Fruit fly (Drosophila melanogaster) whole organism, embryonic: Measurements from ENCODE around the gene Blos4.

Experiments used
- CG11247 ChIP-seq: fragments of 200-800 bp; sonication (Bioruptor generic); IDR thresholded peaks from 2 replicates; pipeline ENCODE4 v1.3.6; 2022; ENCODE audit warnings: missing biosample characterization, missing genetic modification characterization
- CG11398 ChIP-seq: fragments of 200-800 bp; sonication (Bioruptor generic); optimal IDR thresholded peaks from 2 replicates; lab custom pipeline; 2016; ENCODE audit warnings: missing biosample characterization, missing genetic modification characterization
- CG12659 ChIP-seq: fragments of 200-800 bp; sonication (Bioruptor generic); optimal IDR thresholded peaks from 3 replicates; lab custom pipeline; 2017; ENCODE audit warnings: mild to moderate bottlenecking, missing biosample characterization, missing genetic modification reagents, missing genetic modification characterization
- CG12769 ChIP-seq: fragments of 200-800 bp; sonication (Bioruptor generic); optimal IDR thresholded peaks from 2 replicates; lab custom pipeline; 2019; ENCODE audit warnings: missing biosample characterization, mild to moderate bottlenecking, missing genetic modification characterization, moderate library complexity
- CG14710 ChIP-seq: fragments of 200-800 bp; sonication (Bioruptor generic); optimal IDR thresholded peaks from 3 replicates; lab custom pipeline; 2019; ENCODE audit warnings: missing biosample characterization, mild to moderate bottlenecking, missing genetic modification characterization, moderate library complexity
- CG15011 ChIP-seq: fragments of 200-800 bp; sonication (Bioruptor generic); optimal IDR thresholded peaks from 3 replicates; lab custom pipeline; 2018; ENCODE audit warnings: missing biosample characterization, mild to moderate bottlenecking, missing genetic modification characterization
- CG15514 ChIP-seq: fragments of 200-800 bp; sonication (Bioruptor generic); optimal IDR thresholded peaks from 3 replicates; lab custom pipeline; 2017; ENCODE audit warnings: missing biosample characterization, missing genetic modification characterization, mild to moderate bottlenecking, moderate library complexity, missing genetic modification reagents
- CG17385 ChIP-seq: fragments of 200-800 bp; sonication (Bioruptor generic); optimal IDR thresholded peaks from 3 replicates; lab custom pipeline; 2018; ENCODE audit warnings: missing biosample characterization, mild to moderate bottlenecking, missing genetic modification characterization
- CG1792 ChIP-seq: fragments of 200-800 bp; sonication (Bioruptor generic); optimal IDR thresholded peaks from 2 replicates; lab custom pipeline; 2016; ENCODE audit warnings: missing biosample characterization, missing genetic modification characterization
- CG34224 ChIP-seq: fragments of 200-800 bp; sonication (Bioruptor generic); IDR thresholded peaks from 3 replicates; pipeline ENCODE4 v1.3.6; 2022; ENCODE audit warnings: missing biosample characterization, missing genetic modification characterization; ENCODE audit not compliant: partially characterized antibody
- CG4404 ChIP-seq: fragments of 200-800 bp; sonication (Bioruptor generic); IDR thresholded peaks from 2 replicates; pipeline ENCODE4 v1.3.6; 2022; ENCODE audit warnings: missing biosample characterization, missing genetic modification characterization
- CG4730 ChIP-seq: fragments of 200-800 bp; sonication (Bioruptor generic); IDR thresholded peaks from 2 replicates; pipeline ENCODE4 v1.3.6; 2022; ENCODE audit warnings: missing biosample characterization, missing genetic modification characterization
- CG5180 ChIP-seq: fragments of 200-800 bp; sonication (Bioruptor generic); optimal IDR thresholded peaks from 3 replicates; lab custom pipeline; 2017; ENCODE audit warnings: missing biosample characterization, missing genetic modification characterization, mild to moderate bottlenecking, moderate library complexity, missing genetic modification reagents
- CG5953 ChIP-seq: fragments of 200-800 bp; sonication (Bioruptor generic); IDR thresholded peaks from 2 replicates; pipeline ENCODE4 v1.3.6; 2022; ENCODE audit warnings: missing biosample characterization, missing genetic modification characterization
- CG6791 ChIP-seq: fragments of 200-800 bp; sonication (Bioruptor generic); IDR thresholded peaks from 3 replicates; pipeline ENCODE4 v1.3.6; 2022; ENCODE audit warnings: missing biosample characterization, missing genetic modification characterization; ENCODE audit not compliant: partially characterized antibody
- CG8089 ChIP-seq: fragments of 200-800 bp; sonication (Bioruptor generic); optimal IDR thresholded peaks from 3 replicates; lab custom pipeline; 2016; ENCODE audit warnings: missing biosample characterization, missing genetic modification characterization
- CG8944 ChIP-seq: fragments of 200-800 bp; sonication (Bioruptor generic); optimal IDR thresholded peaks from 3 replicates; lab custom pipeline; 2016; ENCODE audit warnings: missing biosample characterization, missing genetic modification characterization
- CG9797 ChIP-seq: fragments of 200-800 bp; sonication (Bioruptor generic); optimal IDR thresholded peaks from 3 replicates; lab custom pipeline; 2018; ENCODE audit warnings: missing biosample characterization, mild to moderate bottlenecking, missing genetic modification characterization
- Dll ChIP-seq: fragments of 200-800 bp; sonication (Bioruptor generic); IDR thresholded peaks from 4 replicates; pipeline ENCODE4 v1.3.6; 2022; ENCODE audit warnings: missing biosample characterization, missing genetic modification characterization; ENCODE audit not compliant: partially characterized antibody
- ERR ChIP-seq: fragments of 200-800 bp; sonication (Bioruptor generic); optimal IDR thresholded peaks from 2 replicates; lab custom pipeline; 2016; ENCODE audit warnings: missing biosample characterization, missing genetic modification characterization
- Fer1 ChIP-seq: fragments of 200-800 bp; sonication (Bioruptor generic); optimal IDR thresholded peaks from 2 replicates; lab custom pipeline; 2017; ENCODE audit warnings: missing biosample characterization, mild to moderate bottlenecking, missing genetic modification characterization
- Fer2 ChIP-seq: fragments of 200-800 bp; sonication (Bioruptor generic); optimal IDR thresholded peaks from 2 replicates; lab custom pipeline; 2018; ENCODE audit warnings: missing biosample characterization, mild to moderate bottlenecking, missing genetic modification characterization, moderate library complexity
- H2.0 ChIP-seq: fragments of 200-800 bp; sonication (Bioruptor generic); IDR thresholded peaks from 2 replicates; pipeline ENCODE4 v1.3.6; 2022; ENCODE audit warnings: missing biosample characterization, missing genetic modification characterization
- HHEX ChIP-seq: fragments of 200-800 bp; sonication (Bioruptor generic); optimal IDR thresholded peaks from 3 replicates; lab custom pipeline; 2017; ENCODE audit warnings: missing biosample characterization, mild to moderate bottlenecking, missing genetic modification characterization, missing genetic modification reagents
- Hr51 ChIP-seq, 2 experiments: fragments of 200-800 bp; sonication (Bioruptor generic); optimal IDR thresholded peaks; 2 replicates in 1 of 2; 3 replicates in 1 of 2; lab custom pipeline; 2016 to 2018; ENCODE audit warnings: missing biosample characterization in 2 of 2, missing genetic modification characterization in 2 of 2, mild to moderate bottlenecking in 1 of 2, moderate library complexity in 1 of 2
- MTF-1 ChIP-seq: fragments of 200-800 bp; sonication (Bioruptor generic); optimal IDR thresholded peaks from 2 replicates; lab custom pipeline; 2018; ENCODE audit warnings: missing biosample characterization, mild to moderate bottlenecking, missing genetic modification characterization, borderline replicate concordance
- NFAT ChIP-seq: fragments of 200-800 bp; sonication (Bioruptor generic); IDR thresholded peaks from 2 replicates; pipeline ENCODE4 v1.3.6; 2022; ENCODE audit warnings: missing biosample characterization, missing genetic modification characterization
- Scr ChIP-seq: fragments of 200-800 bp; sonication (Bioruptor generic); IDR thresholded peaks from 2 replicates; pipeline ENCODE4 v1.3.6; 2022; ENCODE audit warnings: missing biosample characterization, missing genetic modification characterization; ENCODE audit not compliant: partially characterized antibody
- Sry-δ ChIP-seq: fragments of 200-800 bp; sonication (Bioruptor generic); optimal IDR thresholded peaks from 2 replicates; lab custom pipeline; 2016; ENCODE audit warnings: missing biosample characterization, missing genetic modification characterization
- ato ChIP-seq: fragments of 200-800 bp; sonication (Bioruptor generic); IDR thresholded peaks from 2 replicates; pipeline ENCODE4 v1.3.6; 2022; ENCODE audit warnings: missing biosample characterization, missing genetic modification characterization; ENCODE audit not compliant: partially characterized antibody
- bigmax ChIP-seq: fragments of 200-800 bp; sonication (Bioruptor generic); optimal IDR thresholded peaks from 2 replicates; lab custom pipeline; 2018; ENCODE audit warnings: missing biosample characterization, mild to moderate bottlenecking, missing genetic modification characterization
- bowl ChIP-seq: fragments of 200-800 bp; sonication (Bioruptor generic); IDR thresholded peaks from 2 replicates; pipeline ENCODE4 v1.3.6; 2022; ENCODE audit warnings: missing biosample characterization, missing genetic modification characterization
- crp ChIP-seq, 2 experiments: fragments of 200-800 bp; sonication (Bioruptor generic); optimal IDR thresholded peaks; 2 replicates in 1 of 2; 3 replicates in 1 of 2; lab custom pipeline; 2017; ENCODE audit warnings: missing biosample characterization in 2 of 2, missing genetic modification characterization in 2 of 2, mild to moderate bottlenecking in 1 of 2, moderate library complexity in 1 of 2
- dm ChIP-seq: fragments of 200-800 bp; sonication (Bioruptor generic); optimal IDR thresholded peaks from 3 replicates; lab custom pipeline; 2016; ENCODE audit warnings: missing biosample characterization, missing genetic modification characterization
- dysf ChIP-seq: fragments of 200-800 bp; sonication (Bioruptor generic); IDR thresholded peaks from 3 replicates; pipeline ENCODE4 v1.3.6; 2022; ENCODE audit warnings: missing biosample characterization, missing genetic modification characterization
- eyg ChIP-seq: fragments of 200-800 bp; sonication (Bioruptor generic); optimal IDR thresholded peaks from 3 replicates; lab custom pipeline; 2016; ENCODE audit warnings: missing biosample characterization, missing genetic modification characterization
- gfzf ChIP-seq: fragments of 200-800 bp; sonication (Bioruptor generic); optimal IDR thresholded peaks from 2 replicates; lab custom pipeline; 2016; ENCODE audit warnings: missing biosample characterization, mild to moderate bottlenecking, missing genetic modification characterization, moderate library complexity
- gro ChIP-seq: fragments of 200-800 bp; sonication (Bioruptor generic); optimal IDR thresholded peaks from 2 replicates; lab custom pipeline; 2016; ENCODE audit warnings: missing biosample characterization, missing genetic modification characterization
- gt ChIP-seq: fragments of 200-800 bp; sonication (Bioruptor generic); IDR thresholded peaks from 2 replicates; pipeline ENCODE4 v1.3.6; 2022; ENCODE audit warnings: missing biosample characterization, missing genetic modification characterization
- klu ChIP-seq: fragments of 200-800 bp; sonication (Bioruptor generic); IDR thresholded peaks from 2 replicates; pipeline ENCODE4 v1.3.6; 2022; ENCODE audit warnings: missing biosample characterization, missing genetic modification characterization
- knrl ChIP-seq: fragments of 200-800 bp; sonication (Bioruptor generic); IDR thresholded peaks from 3 replicates; pipeline ENCODE4 v1.3.6; 2022; ENCODE audit warnings: missing biosample characterization, missing genetic modification characterization; ENCODE audit not compliant: partially characterized antibody
- lov ChIP-seq, 2 experiments: fragments of 200-800 bp in 1 of 2; fragments of >200 bp in 1 of 2; sonication (Bioruptor generic) in 1 of 2; IDR thresholded peaks in 1 of 2; optimal IDR thresholded peaks in 1 of 2; 2 replicates in 1 of 2; 3 replicates in 1 of 2; pipeline versions ENCODE4 v1.3.6 to Lab custom; 2017 to 2022; ENCODE audit warnings: missing biosample characterization in 1 of 2, missing genetic modification characterization in 1 of 2
- org-1 ChIP-seq: fragments of 200-800 bp; sonication (Bioruptor generic); optimal IDR thresholded peaks from 2 replicates; lab custom pipeline; 2017; ENCODE audit warnings: missing biosample characterization, missing genetic modification characterization
- repo ChIP-seq: fragments of 200-800 bp; sonication (Bioruptor generic); optimal IDR thresholded peaks from 2 replicates; lab custom pipeline; 2016; ENCODE audit warnings: missing biosample characterization, missing genetic modification characterization
- salm ChIP-seq: fragments of 200-800 bp; sonication (Bioruptor generic); optimal IDR thresholded peaks from 2 replicates; lab custom pipeline; 2018; ENCODE audit warnings: missing biosample characterization, mild to moderate bottlenecking, missing genetic modification characterization
- schlank ChIP-seq: fragments of 200-800 bp; sonication (Bioruptor generic); optimal IDR thresholded peaks from 2 replicates; lab custom pipeline; 2018; ENCODE audit warnings: missing biosample characterization, mild to moderate bottlenecking, missing genetic modification characterization
- sob ChIP-seq: fragments of 200-800 bp; sonication (Bioruptor generic); IDR thresholded peaks from 2 replicates; pipeline ENCODE4 v1.3.6; 2022; ENCODE audit warnings: missing biosample characterization, missing genetic modification characterization

The Blos4 gene

DNA sequence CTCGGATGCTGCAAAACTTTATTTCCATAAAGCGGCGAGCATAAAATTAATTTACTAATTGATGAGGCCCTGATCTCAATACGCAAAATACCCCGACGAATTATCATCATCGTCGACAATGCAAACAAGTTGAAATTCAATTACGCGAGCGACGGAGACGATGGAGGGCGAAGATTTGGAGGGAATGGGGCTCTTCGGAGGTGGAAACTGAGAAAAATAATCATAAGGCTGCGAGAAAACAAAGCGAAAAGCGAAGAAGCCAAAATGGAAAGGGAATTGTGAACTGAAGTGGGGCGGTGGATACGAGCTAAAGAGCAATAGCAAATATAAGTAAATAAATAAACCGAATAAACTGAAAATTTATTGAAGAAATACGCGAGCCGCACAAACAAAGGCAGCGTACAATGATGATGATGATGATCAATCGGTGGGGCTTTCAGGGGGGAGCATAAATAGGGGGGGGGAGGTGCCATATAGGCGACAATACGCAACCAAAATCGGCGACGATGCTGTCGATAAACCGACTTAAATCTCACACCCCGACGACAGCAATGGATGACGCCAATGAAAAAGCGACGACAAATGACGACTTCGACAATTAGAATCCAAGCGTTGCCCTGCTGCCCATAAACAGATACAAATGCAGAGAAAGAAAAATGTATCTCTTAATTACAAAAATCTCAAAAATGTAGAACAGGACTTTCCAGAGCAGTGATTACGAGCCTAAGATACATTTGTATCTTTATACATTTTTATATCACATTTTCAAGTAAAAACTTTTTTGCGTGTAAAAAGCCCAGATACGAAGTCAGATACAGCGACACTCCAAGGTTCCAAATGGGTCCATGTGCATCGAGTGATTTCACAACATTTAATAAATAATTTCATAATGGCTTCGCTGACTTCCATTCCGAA is 40.8 kb upstream of the Blos4 start (continued):
- peak; percentile 33 for TF ChIP-seq CG15514 (GFP tag; lab: Kevin White, UChicago)
- TF ChIP-seq CG11247: peak; percentile 16; the same call in 1 of the 2 replicates
- peak; percentile 82 for TF ChIP-seq dysf
- no peak for TF ChIP-seq CG9797
- no peak for TF ChIP-seq CG11398
- TF ChIP-seq repo (GFP tag; lab: Kevin White, UChicago): peak; percentile 37
- no peak for TF ChIP-seq gfzf (GFP tag; lab: Kevin White, UChicago)
- peak; percentile 58 for TF ChIP-seq CG12659 (GFP tag; lab: Kevin White, UChicago)
- TF ChIP-seq HHEX: peak; percentile 43
- TF ChIP-seq CG4404 (GFP tag; lab: Robert Waterston, UW): no peak
- no peak for TF ChIP-seq crp (GFP tag; optimal IDR thresholded peaks at IDR 0.05; lab: Kevin White, UChicago)
- peak; percentile 40 for TF ChIP-seq CG5180
- no peak for TF ChIP-seq knrl (GFP tag; lab: Robert Waterston, UW)
- peak; percentile 10 for TF ChIP-seq CG12769 (tag; lab: Kevin White, UChicago)
- TF ChIP-seq H2.0 (GFP tag; lab: Robert Waterston, UW): peak; percentile 76
- peak; percentile 52 for TF ChIP-seq CG8089 (GFP tag; lab: Kevin White, UChicago)
- TF ChIP-seq CG34224: no peak
- no peak for TF ChIP-seq Fer2 (tag; lab: Kevin White, UChicago)
- no peak for TF ChIP-seq lov (optimal IDR thresholded peaks at IDR 0.05; lab: Kevin White, UChicago)
- peak; percentile 59; the same call in 1 of the 3 replicates for TF ChIP-seq lov (GFP tag; IDR thresholded peaks at IDR 0.05; lab: Robert Waterston, UW)
- no peak for TF ChIP-seq schlank
- TF ChIP-seq sob (GFP tag; lab: Robert Waterston, UW): peak; percentile 73
- peak; percentile 57 for TF ChIP-seq CG8944 (GFP tag; lab: Kevin White, UChicago)
- peak; percentile 6 for TF ChIP-seq gro (GFP tag; lab: Kevin White, UChicago)
- no peak for TF ChIP-seq klu (GFP tag; lab: Robert Waterston, UW)
- TF ChIP-seq Scr (GFP tag; lab: Robert Waterston, UW): no peak
- TF ChIP-seq MTF-1 (GFP tag; lab: Kevin White, UChicago): no peak
- TF ChIP-seq bigmax (GFP tag; lab: Kevin White, UChicago): no peak
- TF ChIP-seq CG14710 (tag; lab: Kevin White, UChicago): peak; percentile 25
- peak; percentile 23 for TF ChIP-seq CG15011 (GFP tag; lab: Kevin White, UChicago)
- peak; percentile 41 for TF ChIP-seq eyg (GFP tag; lab: Kevin White, UChicago)
- peak; percentile 30 for TF ChIP-seq Sry-δ (GFP tag; lab: Kevin White, UChicago)
- TF ChIP-seq salm (tag; lab: Kevin White, UChicago): no peak
- TF ChIP-seq gt: no peak
- TF ChIP-seq CG17385 (GFP tag; lab: Kevin White, UChicago): peak; percentile 63
- peak; percentile 19 to 79 for TF ChIP-seq Hr51 (GFP tag; optimal IDR thresholded peaks at IDR 0.05; lab: Kevin White, UChicago)
- TF ChIP-seq ato (GFP tag; lab: Robert Waterston, UW): no peak
- TF ChIP-seq org-1: peak; percentile 36
- 0 out of 2 replicates have a peak, but pooled peaks have one; percentile 54 for TF ChIP-seq CG5953
- TF ChIP-seq NFAT (GFP tag; lab: Robert Waterston, UW): no peak; the same call in 1 of the 2 replicates
- TF ChIP-seq CG6791 (GFP tag; lab: Robert Waterston, UW): no peak
- TF ChIP-seq CG4730 (GFP tag; lab: Robert Waterston, UW): peak; percentile 68
- TF ChIP-seq CG1792 (GFP tag; lab: Kevin White, UChicago): peak; percentile 60
- TF ChIP-seq dm (GFP tag; lab: Kevin White, UChicago): no peak
- peak; percentile 62 for TF ChIP-seq Fer1 (GFP tag; lab: Kevin White, UChicago)
- no peak for TF ChIP-seq bowl (GFP tag; lab: Robert Waterston, UW)
- no peak for TF ChIP-seq ERR (GFP tag; lab: Kevin White, UChicago)
- no peak for TF ChIP-seq Dll (GFP tag; lab: Robert Waterston, UW)
